Worm (Caenorhabditis elegans) whole organism, L2 larva: ENCODE measurements around the gene C08F11.3.

Source experiments
- C34F6.9 ChIP-seq: fragments of 150-350 bp; optimal IDR thresholded peaks from 2 replicates; lab custom pipeline; 2014; ENCODE audit warnings: missing biosample characterization, missing genetic modification characterization
- R02D3.7 ChIP-seq: fragments of 150-350 bp; optimal IDR thresholded peaks from 2 replicates; lab custom pipeline; 2014; ENCODE audit warnings: missing biosample characterization, missing genetic modification characterization
- Y55F3AM.14 ChIP-seq: fragments of 200-800 bp; sonication (Bioruptor generic); optimal IDR thresholded peaks from 2 replicates; lab custom pipeline; 2018; ENCODE audit warnings: mild to moderate bottlenecking, missing genetic modification characterization, missing compliant biosample characterization
- ZK546.5 ChIP-seq: sonication (generic microtip); optimal IDR thresholded peaks from 2 replicates; lab custom pipeline; 2017; ENCODE audit warnings: missing biosample characterization, missing genetic modification characterization
- ceh-82 ChIP-seq: fragments of 150-350 bp; optimal IDR thresholded peaks from 2 replicates; lab custom pipeline; 2014; ENCODE audit warnings: missing biosample characterization, missing genetic modification characterization
- crh-2 ChIP-seq: sonication (generic microtip); optimal IDR thresholded peaks from 2 replicates; lab custom pipeline; 2017; ENCODE audit warnings: missing biosample characterization, missing genetic modification characterization
- elt-3 ChIP-seq: sonication (generic microtip); optimal IDR thresholded peaks from 2 replicates; lab custom pipeline; 2017; ENCODE audit warnings: missing biosample characterization, missing genetic modification characterization
- lin-39 ChIP-seq: fragments of 150-350 bp; optimal IDR thresholded peaks from 2 replicates; lab custom pipeline; 2014; ENCODE audit warnings: missing biosample characterization, missing genetic modification reagents, missing genetic modification characterization
- mbf-1 ChIP-seq: sonication (generic microtip); optimal IDR thresholded peaks from 2 replicates; lab custom pipeline; 2017; ENCODE audit warnings: missing biosample characterization, missing genetic modification characterization
- nhr-12 ChIP-seq: fragments of 150-350 bp; optimal IDR thresholded peaks from 2 replicates; lab custom pipeline; 2014; ENCODE audit warnings: missing biosample characterization, missing genetic modification characterization
- nhr-129 ChIP-seq: fragments of 150-350 bp; optimal IDR thresholded peaks from 2 replicates; lab custom pipeline; 2014; ENCODE audit warnings: missing biosample characterization, missing genetic modification characterization
- nhr-23 ChIP-seq: fragments of 150-350 bp; optimal IDR thresholded peaks from 2 replicates; lab custom pipeline; 2014; ENCODE audit warnings: missing biosample characterization, missing genetic modification reagents, missing genetic modification characterization
- nhr-237 ChIP-seq: fragments of 150-350 bp; optimal IDR thresholded peaks from 2 replicates; lab custom pipeline; 2014; ENCODE audit warnings: missing biosample characterization, missing genetic modification characterization
- nhr-25 ChIP-seq: fragments of 150-350 bp; sonication (generic microtip); optimal IDR thresholded peaks from 3 replicates; lab custom pipeline; 2014; ENCODE audit warnings: missing biosample characterization, missing genetic modification characterization
- peb-1 ChIP-seq: fragments of 150-350 bp; optimal IDR thresholded peaks from 2 replicates; lab custom pipeline; 2014; ENCODE audit warnings: missing biosample characterization, missing genetic modification characterization
- sma-9 ChIP-seq, 2 experiments: fragments of 150-350 bp in 1 of 2; sonication (generic microtip) in 1 of 2; optimal IDR thresholded peaks; 2 replicates each; lab custom pipeline; 2014 to 2016; ENCODE audit warnings: missing genetic modification characterization in 2 of 2, mild to moderate bottlenecking in 1 of 2, missing biosample characterization in 1 of 2, missing compliant biosample characterization in 1 of 2, missing genetic modification reagents in 1 of 2, moderate library complexity in 1 of 2
- snpc-4 ChIP-seq: fragments of 150-350 bp; optimal IDR thresholded peaks from 2 replicates; lab custom pipeline; 2014; ENCODE audit warnings: missing biosample characterization, missing genetic modification characterization
- ztf-1 ChIP-seq: fragments of 200-800 bp; sonication (Bioruptor generic); conservative IDR thresholded peaks from 2 replicates; pipeline ENCODE4 v1.3.6; 2022; ENCODE audit warnings: missing genetic modification characterization, missing compliant biosample characterization

C08F11.3 gene

ce11 chrIV:13664090-13664489 is 44.8 kb downstream of the C08F11.3 start, which contains the start of gene Y45F10C.4:
Gene Y45F10C.4 (minus strand): TSS chrIV:13664190.
- TF ChIP-seq lin-39 (tag; lab: Kevin White, UChicago) (no peak), elt-3 (no peak), ztf-1 (GFP tag; lab: Robert Waterston, UW) (no peak), nhr-25 (no peak), sma-9 (GFP tag; optimal IDR thresholded peaks at IDR 0.05; lab: Kevin White, UChicago) (no peak), sma-9 (tag; optimal IDR thresholded peaks at IDR 0.05; lab: Kevin White, UChicago) (no peak), snpc-4 (tag; lab: Kevin White, UChicago) (no peak)

ce11 chrIV:13665073-13665472 is 45.8 kb downstream of the C08F11.3 start:
- TF ChIP-seq ZK546.5 (tag; lab: Kevin White, UChicago) (no peak), Y55F3AM.14 (GFP tag; lab: Kevin White, UChicago) (no peak), snpc-4 (tag; lab: Kevin White, UChicago) (no peak), crh-2 (tag; lab: Kevin White, UChicago) (no peak), peb-1 (tag; lab: Kevin White, UChicago) (no peak)

- TF ChIP-seq elt-3 (no peak), nhr-23 (no peak), nhr-237 (tag; lab: Kevin White, UChicago) (no peak), mbf-1 (tag; lab: Kevin White, UChicago) (no peak), ceh-82 (tag; lab: Kevin White, UChicago) (no peak), nhr-12 (tag; lab: Kevin White, UChicago) (no peak), nhr-129 (tag; lab: Kevin White, UChicago) (no peak), sma-9 (GFP tag; optimal IDR thresholded peaks at IDR 0.05; lab: Kevin White, UChicago) (no peak), sma-9 (tag; optimal IDR thresholded peaks at IDR 0.05; lab: Kevin White, UChicago) (no peak), R02D3.7 (no peak), C34F6.9 (tag; lab: Kevin White, UChicago) (no peak)
Observed at ce11 chrIV:13666849-13667430, 47.6 kb downstream of the C08F11.3 start, which contains the start of gene fbxa-215. Gene fbxa-215 (minus strand): TSS chrIV:13666909.
